Fruit fly (Drosophila melanogaster) whole organism, embryonic: Measurements from ENCODE around the gene Urm1.

Source experiments
- CG10209 ChIP-seq: fragments of 200-800 bp; sonication (Bioruptor generic); optimal IDR thresholded peaks from 3 replicates; lab custom pipeline; 2017; ENCODE audit warnings: missing biosample characterization, mild to moderate bottlenecking, missing genetic modification characterization, missing genetic modification reagents
- CG14050 ChIP-seq: fragments of 200-800 bp; sonication (Bioruptor generic); IDR thresholded peaks from 3 replicates; pipeline ENCODE4 v1.3.6; 2022; ENCODE audit warnings: missing biosample characterization, missing genetic modification characterization
- CG17829 ChIP-seq: fragments of 200-800 bp; optimal IDR thresholded peaks from 2 replicates; lab custom pipeline; 2019; ENCODE audit warnings: missing biosample characterization, mild to moderate bottlenecking, missing genetic modification characterization, moderate library complexity
- CG7786 ChIP-seq: fragments of 200-800 bp; sonication (Bioruptor generic); optimal IDR thresholded peaks from 2 replicates; lab custom pipeline; 2016; ENCODE audit warnings: missing biosample characterization, missing genetic modification characterization
- Hr39 ChIP-seq: fragments of >200 bp; optimal IDR thresholded peaks from 2 replicates; lab custom pipeline; 2017
- schlank ChIP-seq: fragments of 200-800 bp; sonication (Bioruptor generic); optimal IDR thresholded peaks from 2 replicates; lab custom pipeline; 2018; ENCODE audit warnings: missing biosample characterization, mild to moderate bottlenecking, missing genetic modification characterization

DNA sequence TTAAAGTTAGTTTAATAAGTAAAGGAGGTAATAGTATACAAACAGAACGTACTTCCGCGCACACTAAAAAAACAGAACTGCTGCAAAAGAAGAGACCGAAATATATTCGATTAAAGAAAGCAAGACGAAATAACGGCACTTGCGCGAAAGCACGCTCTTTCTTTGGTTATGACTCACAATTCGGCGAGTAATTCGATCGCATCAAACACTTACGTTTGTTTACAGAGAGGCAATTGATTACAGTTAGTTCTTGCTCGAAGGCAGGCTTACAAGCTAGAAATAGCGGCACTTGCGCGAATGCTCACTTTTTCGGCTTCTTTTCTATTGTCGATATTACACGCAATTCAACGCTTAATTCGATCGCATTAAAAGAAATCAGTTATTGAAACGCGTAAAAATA, 10.0 kb upstream of the Urm1 start, which contains the start of gene CG32373:
- TF ChIP-seq CG10209 (GFP tag; lab: Kevin White, UChicago) (no peak), CG17829 (tag; lab: Kevin White, UChicago) (no peak), Hr39 (lab: Kevin White, UChicago) (no peak), CG14050 (GFP tag; lab: Robert Waterston, UW) (no peak), CG7786 (GFP tag; lab: Kevin White, UChicago) (no peak), schlank (tag; lab: Kevin White, UChicago) (no peak)
